Worm (Caenorhabditis elegans): ENCODE results near the gene oig-1.
A peak's percentile ranks its signal among the peaks of the same experiment; 100 is the strongest.

The oig-1 gene

DNA sequence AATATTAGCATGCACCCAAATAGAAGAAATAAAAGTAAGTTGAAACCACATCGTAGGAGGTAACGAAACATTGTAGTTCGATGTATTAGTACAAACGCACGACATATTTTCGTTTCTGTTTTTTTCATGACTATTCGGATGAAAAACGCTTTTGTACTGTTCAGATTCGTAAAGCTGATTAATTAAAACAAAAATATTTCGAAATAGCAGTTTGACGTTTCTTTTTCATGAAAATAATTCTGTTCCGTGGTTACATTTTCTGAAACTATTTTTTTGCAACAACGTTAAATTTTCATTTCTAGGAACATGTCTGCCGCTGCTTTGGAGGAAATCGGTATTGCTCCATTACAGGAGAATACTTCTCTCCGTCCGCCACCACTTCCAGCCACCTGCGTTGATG lies 36.0 kb downstream of the oig-1 start, which contains the start of gene rpt-3:
rpt-3 (plus strand) TSS at position 301 of the 400 bp plus-strand sequence.
- TF ChIP-seq xnd-1 (tag; optimal IDR thresholded peaks at IDR 0.05) (no peak), madf-6 (GFP tag; IDR thresholded peaks at IDR 0.05) (peak; percentile 33)

- TF ChIP-seq rec-8 (tag; optimal IDR thresholded peaks at IDR 0.05) (no peak), ztf-28 (GFP tag; IDR thresholded peaks at IDR 0.05) (no peak), T07F8.4 (tag; optimal IDR thresholded peaks at IDR 0.05) (no peak), lir-1 (GFP tag; conservative IDR thresholded peaks at IDR 0.05) (no peak), mxl-1 (tag; optimal IDR thresholded peaks at IDR 0.05) (no peak), lsl-1 (GFP tag; optimal IDR thresholded peaks at IDR 0.05) (no peak), nfyb-1 (GFP tag; IDR thresholded peaks at IDR 0.05) (peak; percentile 60; the same call in 1 of the 2 replicates), B0336.3 (GFP tag; IDR thresholded peaks at IDR 0.05) (no peak), mcd-1 (GFP tag; IDR thresholded peaks at IDR 0.05) (no peak), snpc-1.3 (tag; optimal IDR thresholded peaks at IDR 0.05; ENCODE audit: insufficient read depth) (peak; percentile 73), attf-3 (GFP tag; conservative IDR thresholded peaks at IDR 0.05) (0 out of 2 replicates have a peak, but pooled peaks have one; percentile 12), B0261.1 (tag; optimal IDR thresholded peaks at IDR 0.05) (no peak), ceh-100 (GFP tag; IDR thresholded peaks at IDR 0.05) (no peak), snpc-4 (GFP tag; optimal IDR thresholded peaks at IDR 0.05) (no peak), snpc-4 (tag; optimal IDR thresholded peaks at IDR 0.05) (peak in 1 of 4 experiments; percentile 1), lin-54 (GFP tag; optimal IDR thresholded peaks at IDR 0.05) (peak; percentile 51), lsy-27 (tag; optimal IDR thresholded peaks at IDR 0.05; ENCODE audit: borderline replicate concordance, insufficient read depth) (no peak), F33H1.4 (GFP tag; IDR thresholded peaks at IDR 0.05) (peak; percentile 34; the same call in 1 of the 2 replicates), F55B11.4 (tag; optimal IDR thresholded peaks at IDR 0.05; ENCODE audit: borderline replicate concordance, insufficient read depth) (no peak), efl-1 (GFP tag; optimal IDR thresholded peaks at IDR 0.05) (peak; percentile 61), pha-4 (tag; optimal IDR thresholded peaks at IDR 0.05) (no peak), nhr-120 (GFP tag; IDR thresholded peaks at IDR 0.05) (no peak), lag-1 (GFP tag; IDR thresholded peaks at IDR 0.05) (no peak), dpl-1 (GFP tag; optimal IDR thresholded peaks at IDR 0.05) (peak; percentile 24), repo-1 (tag; optimal IDR thresholded peaks at IDR 0.05) (no peak), F57C9.4 (tag; optimal IDR thresholded peaks at IDR 0.05) (no peak), egl-18 (GFP tag; IDR thresholded peaks at IDR 0.05) (no peak), F52B5.7 (tag; optimal IDR thresholded peaks at IDR 0.05) (no peak), hmg-1.2 (GFP tag; IDR thresholded peaks at IDR 0.05) (0 out of 2 replicates have a peak, but pooled peaks have one; percentile 9), nhr-90 (tag; optimal IDR thresholded peaks at IDR 0.05) (no peak), ztf-26 (tag; optimal IDR thresholded peaks at IDR 0.05) (no peak), ets-4 (GFP tag; optimal IDR thresholded peaks at IDR 0.05) (no peak), D2030.7 (GFP tag; IDR thresholded peaks at IDR 0.05) (no peak), aptf-2 (GFP tag; conservative IDR thresholded peaks at IDR 0.05) (no peak), Y79H2A.3 (GFP tag; conservative IDR thresholded peaks at IDR 0.05) (no peak), snpc-3.4 (tag; optimal IDR thresholded peaks at IDR 0.05) (peak; percentile 52), atf-7 (tag; optimal IDR thresholded peaks at IDR 0.05) (no peak), mel-28 (tag; optimal IDR thresholded peaks at IDR 0.05; ENCODE audit: borderline replicate concordance) (no peak), akir-1 (GFP tag; optimal IDR thresholded peaks at IDR 0.05) (no peak), pbrm-1 (GFP tag; IDR thresholded peaks at IDR 0.05) (no peak), somi-1 (GFP tag; optimal IDR thresholded peaks at IDR 0.05) (no peak), C17E4.6 (GFP tag; IDR thresholded peaks at IDR 0.05) (no peak), attf-5 (GFP tag; optimal IDR thresholded peaks at IDR 0.05) (no peak), nfya-1 (tag; optimal IDR thresholded peaks at IDR 0.05; ENCODE audit: borderline replicate concordance, insufficient read depth) (no peak), ceh-58 (GFP tag; IDR thresholded peaks at IDR 0.05) (no peak)
Measured at ce11 chrIII:6488916-6489315, 36.5 kb downstream of the oig-1 start.
